Fruit fly (Drosophila melanogaster) whole organism, adult: ENCODE measurements around the gene CoRest.

Experiments
- CG11617 ChIP-seq: fragments of 200-800 bp; sonication (Bioruptor generic); optimal IDR thresholded peaks from 2 replicates; lab custom pipeline; 2017; ENCODE audit warnings: mild to moderate bottlenecking, missing biosample characterization, missing genetic modification reagents, missing genetic modification characterization
- CG12768 ChIP-seq: fragments of 200-800 bp; sonication (Bioruptor generic); optimal IDR thresholded peaks from 2 replicates; lab custom pipeline; 2017; ENCODE audit warnings: missing biosample characterization, missing genetic modification characterization, mild to moderate bottlenecking, moderate library complexity, missing genetic modification reagents
- CG14711 ChIP-seq: fragments of 200-800 bp; sonication (Bioruptor generic); optimal IDR thresholded peaks from 2 replicates; lab custom pipeline; 2018; ENCODE audit warnings: missing biosample characterization, mild to moderate bottlenecking, missing genetic modification characterization, moderate library complexity
- CG1620 ChIP-seq: fragments of 200-800 bp; sonication (Bioruptor generic); optimal IDR thresholded peaks from 2 replicates; lab custom pipeline; 2016; ENCODE audit warnings: missing biosample characterization, missing genetic modification characterization
- CG33017 ChIP-seq: fragments of 200-800 bp; sonication (Bioruptor generic); optimal IDR thresholded peaks from 2 replicates; lab custom pipeline; 2018; ENCODE audit warnings: missing biosample characterization, mild to moderate bottlenecking, missing genetic modification characterization, moderate library complexity
- CG5204 ChIP-seq: fragments of 200-800 bp; sonication (Bioruptor generic); optimal IDR thresholded peaks from 2 replicates; lab custom pipeline; 2016; ENCODE audit warnings: missing biosample characterization, missing genetic modification characterization
- CG7045 ChIP-seq: fragments of 200-800 bp; sonication (Bioruptor generic); optimal IDR thresholded peaks from 2 replicates; lab custom pipeline; 2017; ENCODE audit warnings: missing biosample characterization, mild to moderate bottlenecking, missing genetic modification characterization
- CG7101 ChIP-seq: fragments of 200-800 bp; sonication (Bioruptor generic); optimal IDR thresholded peaks from 2 replicates; lab custom pipeline; 2018; ENCODE audit warnings: missing biosample characterization, mild to moderate bottlenecking, missing genetic modification characterization, moderate library complexity
- Clk ChIP-seq: fragments of 200-800 bp; sonication (Bioruptor generic); optimal IDR thresholded peaks from 2 replicates; lab custom pipeline; 2017; ENCODE audit warnings: missing biosample characterization, missing genetic modification characterization
- Crg-1 ChIP-seq: fragments of 200-800 bp; sonication (Bioruptor generic); optimal IDR thresholded peaks from 2 replicates; lab custom pipeline; 2016; ENCODE audit warnings: missing biosample characterization, missing genetic modification characterization
- Hr96 ChIP-seq: fragments of 200-800 bp; sonication (Bioruptor generic); optimal IDR thresholded peaks from 2 replicates; lab custom pipeline; 2016; ENCODE audit warnings: missing biosample characterization, missing genetic modification characterization
- Mnt ChIP-seq: fragments of 200-800 bp; sonication (Bioruptor generic); optimal IDR thresholded peaks from 2 replicates; lab custom pipeline; 2016; ENCODE audit warnings: missing biosample characterization, mild to moderate bottlenecking, missing genetic modification characterization
- bab1 ChIP-seq: fragments of 200-800 bp; sonication (Bioruptor generic); optimal IDR thresholded peaks from 3 replicates; lab custom pipeline; 2019; ENCODE audit warnings: missing biosample characterization, mild to moderate bottlenecking, missing genetic modification characterization, moderate library complexity
- cic ChIP-seq: fragments of 200-800 bp; sonication (Bioruptor generic); optimal IDR thresholded peaks from 2 replicates; lab custom pipeline; 2017; ENCODE audit warnings: missing biosample characterization, mild to moderate bottlenecking, missing genetic modification characterization, moderate library complexity
- cnc ChIP-seq, 2 experiments: fragments of >200 bp; optimal IDR thresholded peaks; 2 replicates each; lab custom pipeline; 2017
- kay ChIP-seq: fragments of 200-800 bp; sonication (Bioruptor generic); peaks from one replicate; lab custom pipeline; 2016; ENCODE audit warnings: missing biosample characterization, missing genetic modification characterization, borderline replicate concordance
- ovo ChIP-seq: fragments of 200-800 bp; sonication (Bioruptor generic); optimal IDR thresholded peaks from 2 replicates; lab custom pipeline; 2016; ENCODE audit warnings: missing biosample characterization, missing genetic modification characterization
- pad ChIP-seq: fragments of 200-800 bp; sonication (Bioruptor generic); optimal IDR thresholded peaks from 3 replicates; lab custom pipeline; 2017; ENCODE audit warnings: missing biosample characterization, missing genetic modification characterization, mild to moderate bottlenecking, moderate library complexity, missing genetic modification reagents
- tj ChIP-seq: fragments of 200-800 bp; sonication (Bioruptor generic); optimal IDR thresholded peaks from 3 replicates; lab custom pipeline; 2017; ENCODE audit warnings: missing biosample characterization, mild to moderate bottlenecking, missing genetic modification characterization, moderate library complexity
- toe ChIP-seq: fragments of 200-800 bp; sonication (Bioruptor generic); optimal IDR thresholded peaks from 2 replicates; lab custom pipeline; 2016; ENCODE audit warnings: missing biosample characterization, missing genetic modification characterization

The CoRest gene

DNA sequence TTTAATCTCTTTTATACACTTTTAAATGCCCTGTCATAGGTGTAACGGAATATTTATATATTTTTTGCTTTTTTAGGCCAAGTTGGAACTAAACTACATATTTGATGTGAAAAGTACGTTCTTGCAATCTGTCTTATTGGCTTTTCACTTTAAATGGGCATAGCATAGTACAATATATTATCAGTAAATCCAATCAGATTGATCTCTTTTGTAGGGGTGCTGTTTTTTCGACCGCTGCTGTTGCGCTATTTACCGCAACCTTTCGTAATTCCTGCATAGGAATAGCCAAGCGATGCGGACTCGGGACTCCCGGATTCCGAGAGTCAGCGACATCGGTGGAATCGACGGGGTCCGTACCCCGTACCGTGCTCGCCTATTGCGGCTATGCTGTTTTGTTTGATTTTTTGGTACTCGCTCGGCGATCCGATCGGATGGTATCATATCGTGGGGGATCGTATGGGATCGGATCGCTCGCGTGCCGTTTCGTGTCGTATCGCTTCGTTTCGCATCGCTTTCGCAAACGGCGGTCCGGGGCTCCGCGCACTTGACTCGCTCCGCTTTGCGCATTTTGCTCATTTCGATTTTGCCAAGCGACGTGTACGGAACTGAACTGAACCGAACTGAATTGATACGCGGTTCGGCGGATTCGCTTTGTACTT is 23.8 kb upstream of the CoRest start:
- TF ChIP-seq kay (GFP tag; lab: Kevin White, UChicago): no peak
- TF ChIP-seq Clk (GFP tag; lab: Kevin White, UChicago): no peak
- TF ChIP-seq CG5204 (GFP tag; lab: Kevin White, UChicago): no peak
- no peak for TF ChIP-seq CG11617 (GFP tag; lab: Kevin White, UChicago)
- TF ChIP-seq Crg-1 (GFP tag; lab: Kevin White, UChicago): no peak
- no peak for TF ChIP-seq CG14711 (tag; lab: Kevin White, UChicago)
- peak; percentile 49 for TF ChIP-seq Hr96 (GFP tag; lab: Kevin White, UChicago)
- peak; percentile 83 for TF ChIP-seq ovo
- TF ChIP-seq tj (GFP tag; lab: Kevin White, UChicago): peak; percentile 50
- TF ChIP-seq Mnt: peak; percentile 81
- TF ChIP-seq CG12768 (GFP tag; lab: Kevin White, UChicago): peak; percentile 68
- TF ChIP-seq bab1: peak; percentile 42
- TF ChIP-seq CG33017 (tag; lab: Kevin White, UChicago): peak; percentile 29
- TF ChIP-seq toe: no peak
- TF ChIP-seq CG7045 (GFP tag; lab: Kevin White, UChicago): no peak
- no peak for TF ChIP-seq cnc (optimal IDR thresholded peaks at IDR 0.05; lab: Kevin White, UChicago)
- TF ChIP-seq CG7101 (tag; lab: Kevin White, UChicago): peak; percentile 48
- TF ChIP-seq cic (GFP tag; lab: Kevin White, UChicago): peak; percentile 68
- no peak for TF ChIP-seq CG1620 (GFP tag; lab: Kevin White, UChicago)
- TF ChIP-seq pad (GFP tag; lab: Kevin White, UChicago): no peak

DNA sequence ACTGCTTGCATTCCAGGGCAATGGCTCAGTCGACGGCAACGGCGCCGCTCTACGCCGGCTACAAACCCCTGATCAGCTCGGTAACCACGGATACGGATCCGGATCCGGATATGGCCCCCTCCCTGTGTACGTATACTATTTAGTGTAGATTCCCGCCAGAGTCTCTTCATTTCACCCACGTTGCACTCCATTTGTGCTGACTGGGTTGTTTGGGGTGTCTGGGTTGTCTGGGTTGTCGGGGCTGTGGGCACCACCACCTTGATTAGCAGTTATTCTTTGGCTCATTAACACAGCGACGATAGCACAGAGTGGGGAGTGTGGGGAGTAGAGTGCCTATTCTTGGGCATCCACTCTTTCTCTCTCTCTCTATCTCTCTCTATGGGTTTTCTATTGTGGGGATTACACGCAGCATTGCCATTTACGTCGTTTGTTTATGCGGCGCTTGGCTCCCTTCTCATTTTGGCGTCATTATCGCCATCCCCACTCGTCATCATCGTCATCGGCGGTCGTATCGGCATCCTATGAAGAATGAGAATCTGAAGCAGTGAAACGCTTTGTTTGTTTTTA is 22.9 kb upstream of the CoRest start:
- TF ChIP-seq pad (GFP tag; lab: Kevin White, UChicago): peak; percentile 90
- TF ChIP-seq tj (GFP tag; lab: Kevin White, UChicago): peak; percentile 84
- TF ChIP-seq CG14711 (tag; lab: Kevin White, UChicago): peak; percentile 83
- no peak for TF ChIP-seq Crg-1 (GFP tag; lab: Kevin White, UChicago)
- no peak for TF ChIP-seq CG11617 (GFP tag; lab: Kevin White, UChicago)
- no peak for TF ChIP-seq CG33017 (tag; lab: Kevin White, UChicago)

DNA sequence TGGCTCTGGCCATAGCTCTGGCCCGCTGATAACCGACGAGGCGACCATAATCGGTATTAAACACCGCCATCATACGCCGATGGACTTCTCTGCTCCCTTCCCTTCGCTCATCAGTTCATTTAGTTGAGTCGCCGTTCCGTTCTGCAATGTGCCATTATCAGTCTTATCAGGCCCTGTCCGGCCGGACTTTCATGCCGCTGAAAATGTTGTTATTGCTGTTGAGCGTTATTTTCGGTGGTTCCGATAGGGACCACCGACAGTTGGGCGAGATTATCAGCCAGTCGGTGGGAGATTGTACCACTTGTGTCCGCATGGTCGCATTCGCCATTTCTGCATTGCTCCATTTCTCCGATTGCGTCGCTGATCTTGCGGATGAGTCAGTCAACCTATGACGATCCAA is 20.5 kb upstream of the CoRest start:
- TF ChIP-seq Mnt (peak; percentile 19), ovo (no peak), tj (GFP tag; lab: Kevin White, UChicago) (no peak), cnc (optimal IDR thresholded peaks at IDR 0.05; lab: Kevin White, UChicago) (no peak)

DNA sequence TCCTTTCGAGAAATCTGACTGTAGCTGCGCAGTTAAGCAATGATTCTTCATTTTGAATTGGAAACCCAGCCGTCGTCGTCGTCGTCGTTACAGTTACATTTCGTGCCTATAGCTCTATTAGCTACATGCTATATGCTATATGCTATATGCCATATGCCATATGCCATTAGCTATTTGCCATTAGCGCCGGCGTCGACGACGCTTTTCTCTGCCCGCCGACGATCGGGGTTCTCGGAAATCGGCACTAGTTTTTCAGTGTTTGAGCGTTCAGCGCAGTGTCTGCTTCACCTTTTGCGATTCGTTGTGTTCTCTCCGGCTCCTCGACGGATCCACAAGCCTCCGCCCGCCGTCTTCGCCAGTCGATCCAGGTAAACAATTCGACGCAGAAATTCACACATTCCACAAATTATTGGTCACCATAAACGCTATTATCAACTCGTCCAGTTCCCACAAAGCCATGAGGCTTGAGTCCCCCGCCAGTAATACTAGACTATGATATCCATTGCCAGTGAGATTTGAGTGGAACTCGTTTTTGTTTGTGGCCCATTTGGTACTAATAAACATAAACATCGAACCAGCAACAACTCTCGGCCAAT is 17.5 kb upstream of the CoRest start:
- TF ChIP-seq kay (GFP tag; lab: Kevin White, UChicago): peak; percentile 55
- TF ChIP-seq CG7101 (tag; lab: Kevin White, UChicago): no peak

DNA sequence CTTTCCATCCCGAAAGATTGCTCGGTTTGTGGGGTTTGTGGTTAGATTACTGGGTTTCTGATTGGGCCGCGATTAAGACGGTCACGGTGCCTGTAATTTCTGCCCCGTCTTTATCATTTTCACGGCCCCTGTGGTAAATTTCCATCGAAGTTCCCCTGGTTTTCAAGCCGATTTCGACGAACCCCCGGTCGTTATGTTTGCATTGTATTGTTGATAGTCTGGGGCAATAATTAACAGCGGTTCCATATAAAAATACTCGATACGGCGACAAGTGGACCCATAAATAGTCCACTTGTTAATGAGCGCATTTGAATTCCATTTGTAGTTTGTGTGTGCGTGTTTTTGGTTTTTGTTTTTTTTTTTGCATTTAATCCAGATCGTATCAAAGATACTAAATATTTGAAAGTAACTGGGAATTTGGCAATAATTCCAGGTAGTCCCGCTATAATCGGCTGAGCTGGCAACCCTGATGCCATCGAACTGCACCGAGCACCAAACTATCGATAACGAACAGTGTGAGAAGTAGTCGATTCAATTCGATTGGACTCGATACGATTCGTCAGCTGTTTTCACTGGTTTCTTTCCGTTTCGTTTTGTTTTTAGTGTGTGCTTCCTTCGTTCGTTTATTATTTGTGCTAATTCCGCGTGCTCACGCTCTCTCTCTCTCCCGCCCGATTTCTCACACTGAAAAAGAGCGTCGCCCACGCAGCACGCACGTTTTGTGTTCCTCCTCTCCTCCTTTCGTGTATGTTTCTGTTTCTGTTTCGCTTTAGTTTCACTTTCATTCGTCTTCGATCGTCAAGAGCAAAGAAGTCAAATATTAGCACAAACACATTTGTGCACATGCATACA is 16.2 kb upstream of the CoRest start:
- TF ChIP-seq pad (GFP tag; lab: Kevin White, UChicago) (no peak), kay (GFP tag; lab: Kevin White, UChicago) (no peak), CG7101 (tag; lab: Kevin White, UChicago) (peak; percentile 49), CG11617 (GFP tag; lab: Kevin White, UChicago) (peak; percentile 37), Crg-1 (GFP tag; lab: Kevin White, UChicago) (no peak), Clk (GFP tag; lab: Kevin White, UChicago) (no peak), CG14711 (tag; lab: Kevin White, UChicago) (peak; percentile 93), Hr96 (GFP tag; lab: Kevin White, UChicago) (peak; percentile 46), cnc (optimal IDR thresholded peaks at IDR 0.05; lab: Kevin White, UChicago) (no peak), Mnt (peak; percentile 76), CG7045 (GFP tag; lab: Kevin White, UChicago) (no peak), tj (GFP tag; lab: Kevin White, UChicago) (peak; percentile 80), toe (no peak), ovo (peak; percentile 92), CG33017 (tag; lab: Kevin White, UChicago) (no peak), cic (GFP tag; lab: Kevin White, UChicago) (no peak), bab1 (peak; percentile 57), CG12768 (GFP tag; lab: Kevin White, UChicago) (peak; percentile 42), CG1620 (GFP tag; lab: Kevin White, UChicago) (no peak), CG5204 (GFP tag; lab: Kevin White, UChicago) (no peak)

DNA sequence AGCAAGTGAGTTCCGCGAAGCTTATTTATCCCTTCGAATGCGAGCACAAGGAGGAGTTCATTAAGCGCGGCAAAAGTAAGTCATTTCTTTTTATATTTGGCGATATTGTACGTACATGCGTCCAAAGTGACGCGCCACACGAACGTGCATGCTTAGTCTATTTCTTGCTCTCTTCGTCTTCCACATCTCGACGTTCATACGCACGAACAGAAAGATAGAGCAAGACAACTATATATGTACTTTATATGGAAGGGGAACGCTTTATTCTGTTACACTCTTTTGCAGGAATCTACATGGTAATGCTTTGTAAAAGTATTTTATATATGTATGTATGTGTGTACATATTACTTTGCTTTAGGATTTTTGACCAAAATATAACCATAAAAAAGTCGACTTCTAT is 11.5 kb upstream of the CoRest start:
- peak; percentile 77 for TF ChIP-seq pad (GFP tag; lab: Kevin White, UChicago)
- no peak for TF ChIP-seq CG7045 (GFP tag; lab: Kevin White, UChicago)
